Worm (Caenorhabditis elegans) whole organism, late embryonic: ENCODE results near the gene nhr-205.

ENCODE experiments used
- C08G9.2 ChIP-seq: sonication (generic microtip); optimal IDR thresholded peaks from 2 replicates; lab custom pipeline; 2016; ENCODE audit warnings: mild to moderate bottlenecking, missing genetic modification characterization, moderate library complexity, missing compliant biosample characterization
- F13H6.1 ChIP-seq: sonication (generic microtip); optimal IDR thresholded peaks from 2 replicates; lab custom pipeline; 2016; ENCODE audit warnings: missing genetic modification characterization, missing compliant biosample characterization
- T23F11.4 ChIP-seq: fragments of 200-800 bp; sonication (Bioruptor generic); optimal IDR thresholded peaks from 2 replicates; lab custom pipeline; 2018; ENCODE audit warnings: mild to moderate bottlenecking, missing genetic modification characterization, missing compliant biosample characterization
- Y22D7AL.16 ChIP-seq: sonication (generic microtip); optimal IDR thresholded peaks from 2 replicates; lab custom pipeline; 2016; ENCODE audit warnings: missing genetic modification characterization, missing compliant biosample characterization
- ceh-14 ChIP-seq: sonication (generic microtip); optimal IDR thresholded peaks from 2 replicates; lab custom pipeline; 2016; ENCODE audit warnings: missing genotype, missing genetic modification characterization, missing compliant biosample characterization
- ceh-18 ChIP-seq: sonication (generic microtip); optimal IDR thresholded peaks from 2 replicates; lab custom pipeline; 2016; ENCODE audit warnings: missing genetic modification characterization, missing compliant biosample characterization
- ceh-24 ChIP-seq: sonication (generic microtip); optimal IDR thresholded peaks from 2 replicates; lab custom pipeline; 2016; ENCODE audit warnings: mild to moderate bottlenecking, missing genetic modification characterization, missing compliant biosample characterization
- ceh-34 ChIP-seq: sonication (generic microtip); optimal IDR thresholded peaks from 2 replicates; lab custom pipeline; 2016; ENCODE audit warnings: mild to moderate bottlenecking, missing genetic modification characterization, missing compliant biosample characterization
- ceh-45 ChIP-seq: fragments of 200-800 bp; sonication (Bioruptor generic); IDR thresholded peaks from 2 replicates; pipeline ENCODE4 v1.3.6; 2022; ENCODE audit warnings: missing genetic modification reagents, missing genetic modification characterization, missing compliant biosample characterization
- ceh-48 ChIP-seq: sonication (generic microtip); optimal IDR thresholded peaks from 2 replicates; lab custom pipeline; 2016; ENCODE audit warnings: missing genetic modification characterization, inconsistent platforms, missing compliant biosample characterization
- ceh-6 ChIP-seq: fragments of 200-800 bp; sonication (Bioruptor generic); optimal IDR thresholded peaks from 2 replicates; lab custom pipeline; 2018; ENCODE audit warnings: mild to moderate bottlenecking, missing genetic modification characterization, missing compliant biosample characterization
- ceh-9 ChIP-seq: sonication (generic microtip); optimal IDR thresholded peaks from 2 replicates; lab custom pipeline; 2016; ENCODE audit warnings: mild to moderate bottlenecking, missing genetic modification characterization, inconsistent platforms, missing compliant biosample characterization
- che-1 ChIP-seq: sonication (generic microtip); optimal IDR thresholded peaks from 2 replicates; lab custom pipeline; 2016; ENCODE audit warnings: mild to moderate bottlenecking, missing genetic modification characterization, missing compliant biosample characterization
- dve-1 ChIP-seq: sonication (generic microtip); optimal IDR thresholded peaks from 2 replicates; lab custom pipeline; 2017; ENCODE audit warnings: antibody characterized with exemption, mild to moderate bottlenecking, missing genetic modification characterization, missing compliant biosample characterization
- elt-2 ChIP-seq: sonication (generic microtip); optimal IDR thresholded peaks from 2 replicates; lab custom pipeline; 2016; ENCODE audit warnings: missing genetic modification reagents, missing genetic modification characterization, missing compliant biosample characterization
- elt-4 ChIP-seq: sonication (generic microtip); optimal IDR thresholded peaks from 2 replicates; lab custom pipeline; 2016; ENCODE audit warnings: missing genetic modification characterization, missing compliant biosample characterization
- fax-1 ChIP-seq: sonication (generic microtip); optimal IDR thresholded peaks from 2 replicates; lab custom pipeline; 2016; ENCODE audit warnings: missing genotype, missing genetic modification characterization, missing compliant biosample characterization
- fkh-6 ChIP-seq: sonication (generic microtip); optimal IDR thresholded peaks from 2 replicates; lab custom pipeline; 2016; ENCODE audit warnings: missing genetic modification characterization, missing compliant biosample characterization
- hlh-15 ChIP-seq: sonication (generic microtip); optimal IDR thresholded peaks from 2 replicates; lab custom pipeline; 2016; ENCODE audit warnings: missing genetic modification characterization, missing compliant biosample characterization
- hlh-6 ChIP-seq: sonication (generic microtip); optimal IDR thresholded peaks from 2 replicates; lab custom pipeline; 2016; ENCODE audit warnings: missing genotype, missing genetic modification characterization, missing compliant biosample characterization
- lin-11 ChIP-seq: fragments of 200-800 bp; sonication (Bioruptor generic); optimal IDR thresholded peaks from 2 replicates; lab custom pipeline; 2018; ENCODE audit warnings: mild to moderate bottlenecking, missing genetic modification characterization, missing compliant biosample characterization
- nfya-1 ChIP-seq: sonication (generic microtip); optimal IDR thresholded peaks from 2 replicates; lab custom pipeline; 2017; ENCODE audit warnings: missing genetic modification characterization, mild to moderate bottlenecking, missing compliant biosample characterization, antibody characterized with exemption, moderate library complexity
- npax-4 ChIP-seq: sonication (generic microtip); optimal IDR thresholded peaks from 2 replicates; lab custom pipeline; 2016; ENCODE audit warnings: missing genetic modification characterization, missing compliant biosample characterization
- pat-9 ChIP-seq: fragments of 200-800 bp; sonication (Bioruptor generic); optimal IDR thresholded peaks from 2 replicates; lab custom pipeline; 2018; ENCODE audit warnings: mild to moderate bottlenecking, missing genetic modification characterization, moderate library complexity, missing compliant biosample characterization
- pax-1 ChIP-seq: fragments of 150-350 bp; optimal IDR thresholded peaks from 2 replicates; lab custom pipeline; 2014; ENCODE audit warnings: missing biosample characterization, missing genetic modification characterization
- pha-2 ChIP-seq: sonication (generic microtip); optimal IDR thresholded peaks from 2 replicates; lab custom pipeline; 2017; ENCODE audit warnings: mild to moderate bottlenecking, missing genetic modification characterization, missing compliant biosample characterization
- pha-4 ChIP-seq: fragments of 150-350 bp; optimal IDR thresholded peaks from 2 replicates; lab custom pipeline; 2018; ENCODE audit warnings: missing biosample characterization, missing genetic modification reagents, missing genetic modification characterization
- pros-1 ChIP-seq: fragments of 150-350 bp; optimal IDR thresholded peaks from 2 replicates; lab custom pipeline; 2014; ENCODE audit warnings: missing biosample characterization, missing genetic modification reagents, missing genetic modification characterization
- ref-2 ChIP-seq: sonication (generic microtip); optimal IDR thresholded peaks from 2 replicates; lab custom pipeline; 2016; ENCODE audit warnings: missing genetic modification characterization, missing compliant biosample characterization
- rnt-1 ChIP-seq: sonication (generic microtip); optimal IDR thresholded peaks from 2 replicates; lab custom pipeline; 2016; ENCODE audit warnings: missing genetic modification characterization, missing compliant biosample characterization
- sdc-2 ChIP-seq: sonication (generic microtip); optimal IDR thresholded peaks from 2 replicates; lab custom pipeline; 2016; ENCODE audit warnings: missing genotype, missing genetic modification characterization, missing compliant biosample characterization
- sox-2 ChIP-seq: fragments of 200-800 bp; sonication (Bioruptor generic); IDR thresholded peaks from 2 replicates; pipeline ENCODE4 v1.3.6; 2022; ENCODE audit warnings: missing genetic modification reagents, missing genetic modification characterization, missing compliant biosample characterization
- sox-4 ChIP-seq: sonication (generic microtip); optimal IDR thresholded peaks from 2 replicates; lab custom pipeline; 2017; ENCODE audit warnings: mild to moderate bottlenecking, missing genetic modification characterization, inconsistent platforms, missing compliant biosample characterization
- syd-9 ChIP-seq: sonication (generic microtip); optimal IDR thresholded peaks from 2 replicates; lab custom pipeline; 2016; ENCODE audit warnings: mild to moderate bottlenecking, missing genetic modification characterization, moderate library complexity, missing compliant biosample characterization
- tbx-2 ChIP-seq: sonication (generic microtip); optimal IDR thresholded peaks from 2 replicates; lab custom pipeline; 2016; ENCODE audit warnings: missing genetic modification characterization, missing compliant biosample characterization
- tbx-7 ChIP-seq: sonication (generic microtip); optimal IDR thresholded peaks from 2 replicates; lab custom pipeline; 2016; ENCODE audit warnings: missing genotype, missing genetic modification characterization, missing compliant biosample characterization
- unc-86 ChIP-seq: sonication (generic microtip); optimal IDR thresholded peaks from 2 replicates; lab custom pipeline; 2016; ENCODE audit warnings: missing genetic modification characterization, missing compliant biosample characterization
- zip-5 ChIP-seq: sonication (generic microtip); optimal IDR thresholded peaks from 2 replicates; lab custom pipeline; 2016; ENCODE audit warnings: missing genetic modification characterization, missing compliant biosample characterization
- ztf-16 ChIP-seq: sonication (generic microtip); optimal IDR thresholded peaks from 2 replicates; lab custom pipeline; 2017; ENCODE audit warnings: missing genetic modification characterization, missing compliant biosample characterization

The nhr-205 gene

ce11 chrV:10103811-10104210 lies 22.2 kb upstream of the nhr-205 start:
- TF ChIP-seq sox-2 (GFP tag; lab: Robert Waterston, UW) (no peak), rnt-1 (tag; lab: Kevin White, UChicago) (no peak), ceh-24 (tag; lab: Kevin White, UChicago) (no peak), ceh-9 (tag; lab: Kevin White, UChicago) (no peak)
- TF ChIP-seq, all 69 proteins: peak for 0

ce11 chrV:10101916-10102315 lies 20.3 kb upstream of the nhr-205 start, which contains the start of gene C08B6.14:
Gene C08B6.14 (minus strand): TSS chrV:10102016.
- no peak for TF ChIP-seq pha-2 (tag; lab: Kevin White, UChicago)
- no peak for TF ChIP-seq T23F11.4 (GFP tag; lab: Kevin White, UChicago)
- no peak for TF ChIP-seq ceh-45
- no peak for TF ChIP-seq nfya-1 (tag; lab: Kevin White, UChicago)
- no peak for TF ChIP-seq ref-2 (tag; lab: Kevin White, UChicago)
- TF ChIP-seq sox-4 = no peak
- no peak for TF ChIP-seq ceh-14 (tag; lab: Kevin White, UChicago)
- TF ChIP-seq fax-1 = no peak
- no peak for TF ChIP-seq ceh-34 (tag; lab: Kevin White, UChicago)
- no peak for TF ChIP-seq ceh-48 (tag; lab: Kevin White, UChicago)
- TF ChIP-seq zip-5 (tag; lab: Kevin White, UChicago) = no peak

- TF ChIP-seq ceh-18 (no peak), sox-2 (GFP tag; lab: Robert Waterston, UW) (no peak), elt-4 (tag; lab: Kevin White, UChicago) (no peak), hlh-15 (tag; lab: Kevin White, UChicago) (no peak), zip-5 (tag; lab: Kevin White, UChicago) (no peak), hlh-6 (tag; lab: Kevin White, UChicago) (no peak), pat-9 (tag; lab: Kevin White, UChicago) (no peak)
Measured at ce11 chrV:10098429-10098828, 16.9 kb upstream of the nhr-205 start, which contains the start of gene ugt-47. Gene ugt-47 (minus strand): TSS chrV:10098597.

- TF ChIP-seq lin-11 (tag; lab: Kevin White, UChicago) = no peak
- no peak for TF ChIP-seq ceh-18
- peak; percentile 17 for TF ChIP-seq elt-2 (tag; lab: Kevin White, UChicago)
Measured at ce11 chrV:10096932-10097331, 15.4 kb upstream of the nhr-205 start.

ce11 chrV:10094374-10094773 lies 12.8 kb upstream of the nhr-205 start, which contains the start of gene srd-49:
Gene srd-49 (plus strand): TSS chrV:10094674.
- TF ChIP-seq che-1 (tag; lab: Kevin White, UChicago) (no peak), rnt-1 (tag; lab: Kevin White, UChicago) (no peak), npax-4 (tag; lab: Kevin White, UChicago) (no peak), zip-5 (tag; lab: Kevin White, UChicago) (no peak), tbx-7 (tag; lab: Kevin White, UChicago) (no peak), unc-86 (tag; lab: Kevin White, UChicago) (no peak), C08G9.2 (tag; lab: Kevin White, UChicago) (no peak), ceh-6 (GFP tag; lab: Kevin White, UChicago) (no peak), Y22D7AL.16 (tag; lab: Kevin White, UChicago) (no peak), ceh-45 (no peak), pha-4 (tag; lab: Kevin White, UChicago) (no peak)

ce11 chrV:10091152-10091551 lies 9.6 kb upstream of the nhr-205 start, which contains the start of gene R04B5.11:
Gene R04B5.11 (minus strand): TSS chrV:10091252.
- no peak for TF ChIP-seq C08G9.2 (tag; lab: Kevin White, UChicago)
- TF ChIP-seq Y22D7AL.16 (tag; lab: Kevin White, UChicago) = no peak
- TF ChIP-seq dve-1 (tag; lab: Kevin White, UChicago) = no peak
- no peak for TF ChIP-seq zip-5 (tag; lab: Kevin White, UChicago)
- TF ChIP-seq fkh-6 (tag; lab: Kevin White, UChicago) = no peak
- no peak for TF ChIP-seq sdc-2 (tag; lab: Kevin White, UChicago)
- TF ChIP-seq tbx-7 (tag; lab: Kevin White, UChicago) = no peak
- TF ChIP-seq hlh-15 (tag; lab: Kevin White, UChicago) = no peak
- no peak for TF ChIP-seq syd-9 (tag; lab: Kevin White, UChicago)
- no peak for TF ChIP-seq sox-2 (GFP tag; lab: Robert Waterston, UW)
- TF ChIP-seq F13H6.1 = no peak
- no peak for TF ChIP-seq ceh-48 (tag; lab: Kevin White, UChicago)
- TF ChIP-seq ceh-14 (tag; lab: Kevin White, UChicago) = no peak
- no peak for TF ChIP-seq elt-2 (tag; lab: Kevin White, UChicago)
- no peak for TF ChIP-seq pros-1 (tag; lab: Kevin White, UChicago)
- TF ChIP-seq tbx-2 (tag; lab: Kevin White, UChicago) = no peak
- no peak for TF ChIP-seq pax-1 (tag; lab: Kevin White, UChicago)
- TF ChIP-seq ztf-16 (tag; lab: Kevin White, UChicago) = no peak
